Fruit fly (Drosophila melanogaster): Measurements from ENCODE around the gene raskol.

DNA sequence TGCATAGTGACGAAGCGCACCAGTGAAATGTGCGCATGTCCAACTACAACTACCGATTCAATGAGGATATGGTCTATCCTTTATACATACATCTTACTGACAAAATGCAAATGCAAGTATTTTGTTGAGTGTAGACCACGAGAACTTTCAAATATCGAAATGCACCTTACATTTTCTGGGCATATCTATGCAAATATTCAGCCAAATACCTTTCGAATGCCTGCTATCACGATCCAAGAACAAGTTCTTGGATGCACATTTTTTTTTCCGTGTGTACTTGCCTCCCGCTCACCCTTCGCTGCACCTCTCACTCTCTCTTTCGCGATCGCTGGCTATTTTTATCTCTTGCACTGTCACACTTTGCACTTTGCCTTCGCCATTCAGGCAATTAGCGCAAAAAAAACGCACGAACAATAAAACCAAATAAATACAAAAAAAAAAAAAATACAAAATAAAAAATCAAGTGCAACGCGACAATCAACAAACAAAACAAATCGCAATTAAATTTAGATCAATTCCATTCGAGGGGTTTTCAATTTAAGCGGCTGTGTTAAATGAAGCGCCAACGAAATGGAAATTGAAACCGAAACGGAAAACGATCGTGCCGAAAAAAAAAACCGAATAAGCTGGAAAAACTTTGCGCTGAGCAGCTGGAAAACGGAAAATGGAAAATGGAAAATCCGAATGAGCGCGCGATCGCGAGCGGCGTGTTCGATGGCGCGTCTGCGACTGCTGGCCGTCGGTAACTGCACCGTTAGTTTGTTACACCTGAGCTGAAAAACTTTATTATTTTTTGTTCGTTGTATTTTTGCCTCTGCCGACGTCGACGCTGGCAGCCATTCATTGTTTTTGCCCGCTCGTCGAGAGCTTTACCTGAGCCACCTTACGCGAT, 15.7 kb upstream of the raskol start:
- TF ChIP-seq CTCF (optimal IDR thresholded peaks at IDR 0.05) = no peak
- no peak for TF ChIP-seq CG8478 (optimal IDR thresholded peaks at IDR 0.05)
